Worm (Caenorhabditis elegans) whole organism, L3 larva: ENCODE measurements around the gene irld-59.

ENCODE experiments used
- daf-12 ChIP-seq: fragments of 150-350 bp; optimal IDR thresholded peaks from 2 replicates; lab custom pipeline; 2014; ENCODE audit warnings: missing biosample characterization, missing genetic modification reagents, missing genetic modification characterization
- fkh-10 ChIP-seq: sonication (generic microtip); optimal IDR thresholded peaks from 2 replicates; lab custom pipeline; 2017; ENCODE audit warnings: missing biosample characterization, missing genetic modification reagents, missing genetic modification characterization
- jun-1 ChIP-seq: fragments of 150-350 bp; optimal IDR thresholded peaks from 2 replicates; lab custom pipeline; 2014; ENCODE audit warnings: missing biosample characterization, missing genetic modification reagents, missing genetic modification characterization
- lin-39 ChIP-seq: fragments of 150-350 bp; optimal IDR thresholded peaks from 2 replicates; lab custom pipeline; 2018; ENCODE audit warnings: missing biosample characterization, missing genetic modification reagents, missing genetic modification characterization
- mdl-1 ChIP-seq: fragments of 150-350 bp; optimal IDR thresholded peaks from 2 replicates; lab custom pipeline; 2014; ENCODE audit warnings: missing biosample characterization, missing genetic modification characterization
- nhr-77 ChIP-seq: fragments of 150-350 bp; optimal IDR thresholded peaks from 2 replicates; lab custom pipeline; 2014; ENCODE audit warnings: missing biosample characterization, missing genetic modification characterization
- skn-1 ChIP-seq: fragments of 150-350 bp; optimal IDR thresholded peaks from 2 replicates; lab custom pipeline; 2014; ENCODE audit warnings: missing biosample characterization, missing genetic modification characterization
- unc-62 ChIP-seq: fragments of 150-350 bp; sonication (generic microtip); optimal IDR thresholded peaks from 4 replicates; lab custom pipeline; 2014; ENCODE audit warnings: missing biosample characterization, missing genetic modification reagents, missing genetic modification characterization
- zag-1 ChIP-seq: fragments of 150-350 bp; optimal IDR thresholded peaks from 2 replicates; lab custom pipeline; 2014; ENCODE audit warnings: missing biosample characterization, missing genetic modification characterization
- ztf-4 ChIP-seq: fragments of 150-350 bp; optimal IDR thresholded peaks from 2 replicates; lab custom pipeline; 2014; ENCODE audit warnings: missing biosample characterization, missing genetic modification characterization

DNA sequence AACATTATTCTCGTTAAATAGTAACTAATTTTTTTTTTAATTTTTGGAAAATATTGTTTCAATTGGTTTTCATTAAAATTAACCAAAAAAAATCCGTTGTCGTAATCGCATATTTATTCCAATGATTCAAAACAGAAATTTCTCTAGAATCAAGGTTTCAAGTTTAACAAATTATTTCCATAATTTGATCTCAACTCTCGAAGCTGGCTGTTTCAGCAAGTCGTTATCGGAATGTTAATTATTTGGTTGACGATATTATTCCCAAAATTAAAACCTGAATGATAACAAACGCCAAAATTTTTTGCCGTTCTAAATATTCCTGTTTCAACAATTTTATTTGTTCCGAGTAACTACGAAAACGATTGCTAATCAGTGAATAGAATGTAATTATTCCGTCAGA lies 36.8 kb upstream of the irld-59 start:
- no peak for TF ChIP-seq nhr-77
- no peak for TF ChIP-seq zag-1 (tag; lab: Kevin White, UChicago)
- no peak for TF ChIP-seq skn-1 (tag; lab: Kevin White, UChicago)
- no peak for TF ChIP-seq unc-62 (GFP tag; lab: Kevin White, UChicago)
- no peak for TF ChIP-seq lin-39 (tag; lab: Kevin White, UChicago)
- TF ChIP-seq fkh-10 (GFP tag; lab: Kevin White, UChicago), result no peak
- no peak for TF ChIP-seq ztf-4 (tag; lab: Kevin White, UChicago)
- TF ChIP-seq daf-12 (tag; lab: Kevin White, UChicago), result no peak
- TF ChIP-seq mdl-1 (tag; lab: Kevin White, UChicago), result no peak
- TF ChIP-seq jun-1 (tag; lab: Kevin White, UChicago), result no peak
